Fruit fly (Drosophila melanogaster): Measurements from ENCODE around the gene Sp7.
A peak's percentile ranks its signal among the peaks of the same experiment; 100 is the strongest.

Sp7 gene

dm6 chr3R:7798525-7798924 lies 38.9 kb downstream of the Sp7 start, which contains the start of gene CG18744:
TSS of gene CG18744 (minus strand) at chr3R:7798771.
- TF ChIP-seq CG8478 (optimal IDR thresholded peaks at IDR 0.05) (no peak), CTCF (optimal IDR thresholded peaks at IDR 0.05) (no peak)

- TF ChIP-seq CTCF (optimal IDR thresholded peaks at IDR 0.05) (no peak), CG8478 (optimal IDR thresholded peaks at IDR 0.05) (no peak)
These were observed 43.1 kb downstream of the Sp7 start, which contains the start of gene CG3014 for dm6 chr3R:7802693-7803092. TSS of gene CG3014 (minus strand) at chr3R:7802793.

DNA sequence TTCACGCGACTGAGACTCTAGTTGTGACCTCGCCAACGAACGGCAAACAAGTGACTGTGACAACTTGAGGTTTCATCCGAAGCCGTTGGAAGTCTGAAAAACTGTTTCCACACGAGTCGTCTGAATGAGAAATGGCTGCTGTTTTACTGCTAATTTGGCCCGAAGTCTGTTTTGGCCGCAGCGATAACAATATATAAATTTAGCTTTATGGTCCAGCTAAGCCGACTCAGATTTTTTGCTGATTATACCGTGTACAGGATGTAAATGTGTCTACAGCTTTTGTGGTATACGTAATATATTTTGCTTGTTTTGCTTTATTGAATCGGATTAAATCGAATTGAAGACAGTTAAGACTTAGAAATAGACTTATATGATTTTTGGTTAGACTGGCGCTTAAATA lies 44.7 kb downstream of the Sp7 start, which contains the start of gene CG18268:
CG18268 (minus strand) TSS at position 101 of the 400 bp plus-strand sequence.
- TF ChIP-seq CG8478 (optimal IDR thresholded peaks at IDR 0.05): no peak
- TF ChIP-seq CTCF (optimal IDR thresholded peaks at IDR 0.05): no peak

- peak; percentile 100 for TF ChIP-seq CTCF (optimal IDR thresholded peaks at IDR 0.05)
- TF ChIP-seq CG8478 (optimal IDR thresholded peaks at IDR 0.05): no peak
These were observed 50.4 kb downstream of the Sp7 start, which contains the start of the genes CG2993 and sgll for dm6 chr3R:7809662-7810621. TSS of gene CG2993 (minus strand) at chr3R:7810014. TSS of gene sgll (plus strand) at chr3R:7810532.

- TF ChIP-seq CG8478 (optimal IDR thresholded peaks at IDR 0.05) (no peak), CTCF (optimal IDR thresholded peaks at IDR 0.05) (no peak)
These were observed 51.9 kb downstream of the Sp7 start, which contains the start of gene CG31473 for dm6 chr3R:7811514-7811913. TSS of gene CG31473 (plus strand) at chr3R:7811814.

dm6 chr3R:7813518-7813917 lies 53.9 kb downstream of the Sp7 start:
- TF ChIP-seq CTCF (optimal IDR thresholded peaks at IDR 0.05): no peak
